Fruit fly (Drosophila melanogaster): Measurements from ENCODE around the gene aop.

dm6 chr2L:2184659-2185058 is 6.1 kb upstream of the aop start:
- no peak for TF ChIP-seq br (GFP tag; optimal IDR thresholded peaks at IDR 0.05)
- peak; percentile 16 for TF ChIP-seq rgr (GFP tag; optimal IDR thresholded peaks at IDR 0.05)
- TF ChIP-seq jim (GFP tag; optimal IDR thresholded peaks at IDR 0.05): no peak
- TF ChIP-seq woc (GFP tag; optimal IDR thresholded peaks at IDR 0.05): no peak
- no peak for TF ChIP-seq Dif (GFP tag; optimal IDR thresholded peaks at IDR 0.05; ENCODE audit: partially characterized antibody)
- no peak for TF ChIP-seq N (GFP tag; optimal IDR thresholded peaks at IDR 0.05)
- no peak for TF ChIP-seq pan (optimal IDR thresholded peaks at IDR 0.05)
- TF ChIP-seq OdsH (GFP tag; optimal IDR thresholded peaks at IDR 0.05): no peak
- TF ChIP-seq usp (GFP tag; optimal IDR thresholded peaks at IDR 0.05): no peak
- no peak for TF ChIP-seq psq (GFP tag; optimal IDR thresholded peaks at IDR 0.05)
- TF ChIP-seq fru (GFP tag; optimal IDR thresholded peaks at IDR 0.05): peak; percentile 2
- TF ChIP-seq CG9705 (GFP tag; optimal IDR thresholded peaks at IDR 0.05): no peak
